Worm (Caenorhabditis elegans) whole organism, young adult: ENCODE results near the gene T16G1.5.

Experiments
- F22D6.2 ChIP-seq: sonication (generic microtip); optimal IDR thresholded peaks from 2 replicates; lab custom pipeline; 2016; ENCODE audit warnings: mild to moderate bottlenecking, missing genetic modification characterization, missing compliant biosample characterization
- F39B2.1 ChIP-seq: fragments of 200-800 bp; sonication (Bioruptor generic); IDR thresholded peaks from 2 replicates; pipeline ENCODE4 v1.3.6; 2022; ENCODE audit warnings: missing genetic modification reagents, missing genetic modification characterization, missing compliant biosample characterization
- F49E8.2 ChIP-seq: sonication (generic microtip); optimal IDR thresholded peaks from 3 replicates; lab custom pipeline; 2017; ENCODE audit warnings: missing genetic modification characterization, mild to moderate bottlenecking, missing compliant biosample characterization, antibody characterized with exemption, moderate library complexity; ENCODE audit not compliant: insufficient read depth
- F57A8.1 ChIP-seq: fragments of 200-800 bp; sonication (Bioruptor generic); optimal IDR thresholded peaks from 2 replicates; lab custom pipeline; 2018; ENCODE audit warnings: mild to moderate bottlenecking, missing genetic modification characterization, moderate library complexity, missing compliant biosample characterization
- atf-7 ChIP-seq: sonication (generic microtip); optimal IDR thresholded peaks from 2 replicates; lab custom pipeline; 2017; ENCODE audit warnings: mild to moderate bottlenecking, missing genetic modification characterization, missing compliant biosample characterization
- ets-4 ChIP-seq: fragments of 200-800 bp; sonication (Bioruptor generic); optimal IDR thresholded peaks from 2 replicates; lab custom pipeline; 2018; ENCODE audit warnings: mild to moderate bottlenecking, missing genetic modification characterization, missing compliant biosample characterization
- mel-28 ChIP-seq: sonication (generic microtip); optimal IDR thresholded peaks from 2 replicates; lab custom pipeline; 2016; ENCODE audit warnings: borderline replicate concordance, mild to moderate bottlenecking, missing genetic modification characterization, missing compliant biosample characterization
- nhr-90 ChIP-seq: sonication (generic microtip); optimal IDR thresholded peaks from 2 replicates; lab custom pipeline; 2016; ENCODE audit warnings: missing genotype, mild to moderate bottlenecking, missing genetic modification characterization, missing compliant biosample characterization
- pbrm-1 ChIP-seq: fragments of 200-800 bp; sonication (Bioruptor generic); IDR thresholded peaks from 2 replicates; pipeline ENCODE4 v1.3.6; 2022; ENCODE audit warnings: missing genetic modification reagents, missing genetic modification characterization, missing compliant biosample characterization
- pha-4 ChIP-seq: fragments of 150-350 bp; sonication (generic microtip); optimal IDR thresholded peaks from 2 replicates; lab custom pipeline; 2014; ENCODE audit warnings: missing biosample characterization, missing genetic modification reagents, missing genetic modification characterization
- rcor-1 ChIP-seq: fragments of 200-800 bp; sonication (Bioruptor generic); IDR thresholded peaks from 2 replicates; pipeline ENCODE4 v1.3.6; 2022; ENCODE audit warnings: missing genetic modification reagents, missing genetic modification characterization, missing compliant biosample characterization
- snpc-3.4 ChIP-seq: sonication (generic microtip); optimal IDR thresholded peaks from 2 replicates; lab custom pipeline; 2017; ENCODE audit warnings: missing genetic modification characterization, mild to moderate bottlenecking, missing compliant biosample characterization, antibody characterized with exemption, moderate library complexity, missing genotype, missing genetic modification reagents
- unc-62 ChIP-seq: fragments of 150-350 bp; optimal IDR thresholded peaks from 2 replicates; lab custom pipeline; 2014; ENCODE audit warnings: missing biosample characterization, missing genetic modification reagents, missing genetic modification characterization

ce11 chrV:12921680-12922079, 17.7 kb downstream of the T16G1.5 start:
- no peak for TF ChIP-seq F57A8.1
- TF ChIP-seq rcor-1 = no peak
- no peak for TF ChIP-seq ets-4 (GFP tag; lab: Kevin White, UChicago)
- no peak for TF ChIP-seq pha-4 (tag; lab: Kevin White, UChicago)
- TF ChIP-seq atf-7 (tag; lab: Kevin White, UChicago) = no peak
- no peak for TF ChIP-seq mel-28 (tag; lab: Kevin White, UChicago)
- TF ChIP-seq nhr-90 (tag; lab: Kevin White, UChicago) = no peak
- TF ChIP-seq unc-62 = no peak
- TF ChIP-seq snpc-3.4 = no peak
- no peak for TF ChIP-seq pbrm-1
- TF ChIP-seq F39B2.1 (GFP tag; lab: Robert Waterston, UW) = no peak
- TF ChIP-seq F22D6.2 (tag; lab: Kevin White, UChicago) = no peak
- no peak for TF ChIP-seq F49E8.2 (tag; lab: Kevin White, UChicago)
